Fruit fly (Drosophila melanogaster): ENCODE measurements around the gene CG14377.

Gene CG14377

DNA sequence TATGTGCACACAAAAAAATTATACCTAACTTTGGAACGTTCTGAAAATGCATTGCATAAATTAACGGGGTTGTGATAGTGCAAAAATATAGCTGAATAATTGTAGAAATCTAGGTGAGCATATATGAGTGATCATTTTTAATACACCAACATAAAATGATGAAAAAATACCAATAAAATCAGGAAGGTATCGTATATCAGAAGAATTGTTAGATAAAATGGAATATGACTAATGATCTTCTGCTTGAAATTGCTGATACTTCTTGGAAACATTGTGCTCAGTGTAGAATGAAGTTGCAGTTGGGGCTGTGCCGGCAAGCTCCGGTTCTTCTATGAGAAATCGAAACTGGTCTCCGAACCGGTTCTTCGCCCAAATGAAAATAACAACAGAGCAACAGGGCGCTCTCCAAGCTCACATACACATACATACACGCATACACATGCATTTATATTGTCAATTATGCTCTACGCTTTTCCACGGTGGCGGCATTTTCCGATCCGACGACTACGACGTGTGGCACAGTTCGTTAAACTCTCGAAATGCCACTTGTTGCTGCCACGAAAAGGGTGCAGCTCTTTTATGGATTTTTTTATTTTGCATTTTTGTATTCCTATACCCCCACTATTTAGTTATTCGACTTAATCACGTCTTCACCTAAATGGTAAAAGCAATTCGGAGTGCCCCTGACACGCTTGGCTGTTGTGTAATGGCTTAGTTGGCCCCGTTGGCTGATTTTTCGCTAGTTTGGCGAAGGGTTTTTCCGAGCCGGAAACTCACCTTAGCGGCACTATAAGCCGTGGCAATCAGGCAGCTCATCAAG, 3.5 kb downstream of the CG14377 start (continued):
- peak; percentile 74 for TF ChIP-seq CG11294 (GFP tag; IDR thresholded peaks at IDR 0.05)
- peak; percentile 95 for TF ChIP-seq CG10631 (GFP tag; optimal IDR thresholded peaks at IDR 0.05)
- peak; percentile 90 for TF ChIP-seq CG16779 (tag; optimal IDR thresholded peaks at IDR 0.05)
- TF ChIP-seq Smox (GFP tag; optimal IDR thresholded peaks at IDR 0.05), result peak; percentile 94
- TF ChIP-seq Gug (GFP tag; IDR thresholded peaks at IDR 0.05), result peak; percentile 81
- peak; percentile 95 for TF ChIP-seq Met (GFP tag; optimal IDR thresholded peaks at IDR 0.05)
- TF ChIP-seq Lpt (GFP tag; optimal IDR thresholded peaks at IDR 0.05), result peak; percentile 80
- TF ChIP-seq ss (GFP tag; optimal IDR thresholded peaks at IDR 0.05), result peak; percentile 91 to 93
- TF ChIP-seq CG8632 (GFP tag; optimal IDR thresholded peaks at IDR 0.05), result peak; percentile 96
- peak; percentile 93 for TF ChIP-seq achi (GFP tag; optimal IDR thresholded peaks at IDR 0.05)
- peak; percentile 97 for TF ChIP-seq Hr4 (GFP tag; optimal IDR thresholded peaks at IDR 0.05)
- peak; percentile 96 for TF ChIP-seq net (GFP tag; optimal IDR thresholded peaks at IDR 0.05)
- TF ChIP-seq vri (GFP tag; optimal IDR thresholded peaks at IDR 0.05), result peak; percentile 93
- peak; percentile 91 for TF ChIP-seq CG1621 (tag; optimal IDR thresholded peaks at IDR 0.05)
- peak; percentile 97 for TF ChIP-seq Eip75B (GFP tag; optimal IDR thresholded peaks at IDR 0.05)
- TF ChIP-seq Eip93F (GFP tag; optimal IDR thresholded peaks at IDR 0.05), result peak; percentile 51
- TF ChIP-seq CG6792 (GFP tag; optimal IDR thresholded peaks at IDR 0.05), result peak; percentile 94
- peak; percentile 96 for TF ChIP-seq CG3032 (tag; optimal IDR thresholded peaks at IDR 0.05)
- TF ChIP-seq spab (GFP tag; optimal IDR thresholded peaks at IDR 0.05), result peak; percentile 92

DNA sequence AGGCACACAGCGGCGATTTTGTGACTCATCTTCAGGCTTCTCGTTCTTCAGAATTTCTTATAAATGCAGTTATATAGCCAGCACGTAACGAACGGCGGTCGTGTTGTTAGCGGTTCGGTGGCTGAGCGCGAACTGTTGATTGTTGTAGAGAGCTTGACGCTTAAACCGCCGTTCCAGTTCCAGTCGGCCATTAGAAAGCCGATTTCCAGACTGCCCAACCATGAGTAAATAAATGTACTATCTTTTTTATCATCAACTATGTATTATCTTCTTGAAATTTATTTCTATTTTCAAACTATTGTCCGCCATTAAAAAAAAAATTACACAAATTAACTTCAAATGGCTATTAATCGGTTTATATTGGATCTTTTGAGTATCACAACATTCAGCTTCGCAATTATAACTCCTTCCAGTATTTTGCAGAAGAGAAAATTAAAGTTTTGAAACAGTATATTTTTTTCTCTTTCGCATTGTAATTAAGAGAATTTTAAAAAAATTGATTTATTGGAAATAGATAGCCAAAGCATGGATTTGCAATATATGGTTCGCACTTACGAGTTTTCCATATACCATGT, 4.2 kb downstream of the CG14377 start, which contains the start of gene GILT1:
Gene GILT1, minus strand, starts transcription at position 141 of the 575 bp plus-strand sequence.
- TF ChIP-seq fkh (GFP tag; optimal IDR thresholded peaks at IDR 0.05) (peak; percentile 11), CG3919 (GFP tag; optimal IDR thresholded peaks at IDR 0.05) (peak; percentile 24), eg (GFP tag; IDR thresholded peaks at IDR 0.05) (peak; percentile 38; the same call in 2 of the 3 replicates), Eip78C (GFP tag) (no peak), CG8119 (GFP tag; IDR thresholded peaks at IDR 0.05) (no peak), net (GFP tag; optimal IDR thresholded peaks at IDR 0.05) (no peak), Hr4 (GFP tag; optimal IDR thresholded peaks at IDR 0.05) (peak; percentile 27), lz (GFP tag; optimal IDR thresholded peaks at IDR 0.05) (no peak), CG6854 (GFP tag; optimal IDR thresholded peaks at IDR 0.05) (peak; percentile 44), CG8632 (GFP tag; optimal IDR thresholded peaks at IDR 0.05) (no peak), Smox (GFP tag; optimal IDR thresholded peaks at IDR 0.05) (peak; percentile 30), esn (GFP tag; optimal IDR thresholded peaks at IDR 0.05) (peak; percentile 20), CG15336 (GFP tag; IDR thresholded peaks at IDR 0.05) (0 out of 2 replicates have a peak, but pooled peaks have one; percentile 7), vri (GFP tag; optimal IDR thresholded peaks at IDR 0.05) (peak; percentile 36), CG9139 (GFP tag; optimal IDR thresholded peaks at IDR 0.05) (no peak), fd85E (GFP tag; optimal IDR thresholded peaks at IDR 0.05) (no peak)

DNA sequence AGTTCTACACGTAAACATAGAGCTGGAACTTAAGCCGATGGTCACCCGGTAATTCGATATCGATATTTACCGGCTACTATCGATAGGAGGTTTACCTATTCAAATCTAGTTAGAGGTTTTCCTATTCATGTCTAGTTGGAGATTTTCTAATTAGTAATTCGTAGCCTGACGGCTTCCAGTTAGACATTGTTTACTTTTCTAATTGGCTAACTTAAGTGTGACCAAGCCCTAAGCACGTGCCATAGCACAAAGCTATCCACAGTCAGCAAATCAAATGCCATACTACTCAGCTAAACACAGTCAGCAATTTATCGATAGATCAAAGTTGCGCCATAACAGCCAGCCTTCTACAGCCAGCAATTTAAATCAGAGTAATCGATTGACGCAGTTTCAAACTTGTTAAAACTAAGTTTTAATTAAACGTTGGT, 5.4 kb downstream of the CG14377 start, which contains the start of gene Dpm3:
Gene Dpm3, minus strand, starts transcription at position 20 of the 428 bp plus-strand sequence.
- no peak for TF ChIP-seq acj6 (GFP tag; optimal IDR thresholded peaks at IDR 0.05)
- no peak for TF ChIP-seq CG11902 (GFP tag; optimal IDR thresholded peaks at IDR 0.05)
- TF ChIP-seq CG3032 (tag; optimal IDR thresholded peaks at IDR 0.05), result peak; percentile 24
- peak; percentile 13 for TF ChIP-seq Hr39 (GFP tag; optimal IDR thresholded peaks at IDR 0.05)
- TF ChIP-seq Sox14 (GFP tag; optimal IDR thresholded peaks at IDR 0.05), result no peak
- peak; percentile 98 for TF ChIP-seq fkh (GFP tag; optimal IDR thresholded peaks at IDR 0.05)
- peak; percentile 3 for TF ChIP-seq lz (GFP tag; optimal IDR thresholded peaks at IDR 0.05)
